Worm (Caenorhabditis elegans): ENCODE results near the gene fat-3.

DNA sequence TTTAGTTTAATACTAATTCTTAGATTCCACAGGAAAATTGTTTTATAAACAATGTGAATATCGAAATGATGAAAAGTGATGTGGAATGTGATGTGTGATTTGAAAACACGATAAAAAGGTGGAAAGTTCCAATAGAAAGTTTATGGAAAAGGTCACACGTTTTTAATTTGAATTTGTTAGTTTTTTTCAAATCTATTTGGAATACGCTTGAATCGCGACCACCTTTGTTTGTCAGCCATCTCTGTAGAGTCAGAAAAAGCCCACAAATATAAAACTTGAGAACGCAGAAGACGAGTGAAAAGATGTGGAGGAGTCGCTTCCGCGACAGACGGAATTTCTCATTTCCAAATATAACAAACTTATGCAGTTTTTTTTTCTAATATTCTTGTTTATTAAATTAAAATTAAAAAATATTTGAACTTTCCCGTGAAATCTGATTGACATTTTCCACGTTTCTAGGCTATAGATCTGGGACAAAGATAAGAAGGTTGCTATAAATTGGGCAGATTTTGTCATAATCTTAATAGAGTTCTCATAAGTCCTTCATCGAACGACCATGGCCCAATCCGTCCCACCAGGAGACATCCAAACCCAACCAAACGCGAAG is 38.3 kb downstream of the fat-3 start, which contains the start of the genes kin-24 and msp-56:
- TF ChIP-seq tab-1 (GFP tag; IDR thresholded peaks at IDR 0.05) = no peak
- no peak for TF ChIP-seq cog-1 (tag; optimal IDR thresholded peaks at IDR 0.05)
- no peak for TF ChIP-seq med-1 (GFP tag; optimal IDR thresholded peaks at IDR 0.05; ENCODE audit: insufficient read depth)
- no peak for TF ChIP-seq T22C8.4 (GFP tag; IDR thresholded peaks at IDR 0.05)
